Worm (Caenorhabditis elegans): ENCODE measurements around the gene msrp-5.
"Not testable (repeated sequence)": the region's sequence is repeated elsewhere in the genome, so short reads cannot be mapped to it uniquely, and the experiment has no call there.

DNA sequence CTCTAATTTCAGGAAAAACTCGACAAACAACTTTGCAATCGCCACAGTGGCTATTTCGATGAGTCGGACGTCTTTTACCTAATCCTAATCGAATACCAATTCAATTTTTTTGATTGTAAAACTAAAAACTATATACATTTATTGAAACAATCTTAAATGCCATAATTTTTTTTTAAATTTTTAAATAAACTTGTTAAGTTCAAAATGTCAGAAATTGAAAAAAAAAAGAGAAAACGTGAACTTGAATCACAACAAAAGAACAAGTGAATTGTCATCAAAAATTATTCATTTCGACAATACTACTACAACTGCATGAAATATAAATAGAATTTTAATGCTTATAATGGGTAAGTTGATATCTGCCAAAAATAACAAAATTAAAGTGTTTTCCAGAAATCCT, 4.5 kb upstream of the msrp-5 start, which contains the start of gene D2062.13:
- not testable (repeated sequence) for TF ChIP-seq akir-1 (GFP tag; optimal IDR thresholded peaks at IDR 0.05); ztf-28 (GFP tag; IDR thresholded peaks at IDR 0.05); F37B4.10 (GFP tag; IDR thresholded peaks at IDR 0.05); lin-35 (GFP tag; optimal IDR thresholded peaks at IDR 0.05); nhr-90 (tag; optimal IDR thresholded peaks at IDR 0.05); madf-6 (GFP tag; IDR thresholded peaks at IDR 0.05); tlf-1 (GFP tag; optimal IDR thresholded peaks at IDR 0.05); pha-4 (tag; optimal IDR thresholded peaks at IDR 0.05); mxl-1 (tag; optimal IDR thresholded peaks at IDR 0.05); unc-62 (GFP tag; optimal IDR thresholded peaks at IDR 0.05); ceh-27 (GFP tag; optimal IDR thresholded peaks at IDR 0.05); ets-4 (GFP tag; optimal IDR thresholded peaks at IDR 0.05); hlh-12 (tag; optimal IDR thresholded peaks at IDR 0.05); K12H6.12 (tag; optimal IDR thresholded peaks at IDR 0.05)
